Worm (Caenorhabditis elegans) whole organism, early embryonic: ENCODE data around the gene oac-23.

Experiments used
- F13C5.2 ChIP-seq: sonication (generic microtip); optimal IDR thresholded peaks from 2 replicates; lab custom pipeline; 2017; ENCODE audit warnings: mild to moderate bottlenecking, missing genetic modification characterization, inconsistent platforms, missing compliant biosample characterization
- hmg-4 ChIP-seq: fragments of 200-800 bp; sonication (Bioruptor generic); optimal IDR thresholded peaks from 2 replicates; lab custom pipeline; 2018; ENCODE audit warnings: mild to moderate bottlenecking, missing genetic modification characterization, missing compliant biosample characterization

DNA sequence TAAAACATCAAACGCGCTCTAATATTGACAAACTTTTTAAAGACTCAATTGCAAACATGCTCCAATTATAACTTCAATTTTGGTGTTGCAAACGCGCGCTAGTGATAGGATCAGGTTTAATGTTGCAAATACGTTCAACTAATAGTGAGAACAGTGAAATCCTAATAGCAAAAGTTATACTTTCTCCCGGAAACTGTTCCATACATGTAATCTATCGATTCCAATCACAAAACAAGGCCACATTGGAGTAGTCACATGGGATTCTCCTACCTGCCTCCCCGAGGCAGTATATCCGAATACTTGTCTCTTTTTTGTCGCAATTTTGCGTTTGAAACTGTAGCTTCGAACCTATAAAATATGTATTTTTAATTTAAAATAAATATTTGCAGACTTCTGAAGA, 11.4 kb upstream of the oac-23 start:
- TF ChIP-seq F13C5.2 (tag; lab: Kevin White, UChicago) (no peak), hmg-4 (GFP tag; lab: Kevin White, UChicago) (no peak)
